Worm (Caenorhabditis elegans) whole organism, L4 larva: ENCODE results near the gene T24H10.1.

Experiments
- F10B5.3 ChIP-seq: sonication (generic microtip); optimal IDR thresholded peaks from 2 replicates; lab custom pipeline; 2016; ENCODE audit warnings: mild to moderate bottlenecking, missing genetic modification characterization, missing compliant biosample characterization
- F37D6.2 ChIP-seq: sonication (generic microtip); optimal IDR thresholded peaks from 2 replicates; lab custom pipeline; 2016; ENCODE audit warnings: mild to moderate bottlenecking, missing genetic modification characterization, missing compliant biosample characterization
- F44E2.7 ChIP-seq: fragments of 200-800 bp; sonication (Bioruptor generic); IDR thresholded peaks from 2 replicates; pipeline ENCODE4 v2.1.2; 2022; ENCODE audit warnings: missing genetic modification characterization, missing compliant biosample characterization
- T20F7.1 ChIP-seq: fragments of 200-800 bp; sonication (Bioruptor generic); optimal IDR thresholded peaks from 2 replicates; lab custom pipeline; 2018; ENCODE audit warnings: mild to moderate bottlenecking, missing genetic modification characterization, missing compliant biosample characterization
- Y105C5A.15 ChIP-seq: fragments of 200-800 bp; sonication (Bioruptor generic); IDR thresholded peaks from 2 replicates; pipeline ENCODE4 v1.3.6; 2022; ENCODE audit warnings: missing genetic modification characterization, missing compliant biosample characterization
- ceh-32 ChIP-seq: sonication (generic microtip); optimal IDR thresholded peaks from 2 replicates; lab custom pipeline; 2016; ENCODE audit warnings: mild to moderate bottlenecking, missing genetic modification characterization, missing compliant biosample characterization; ENCODE audit not compliant: poor library complexity
- ceh-44 ChIP-seq: fragments of 200-800 bp; sonication (Bioruptor generic); IDR thresholded peaks from 2 replicates; pipeline ENCODE4 v1.3.6; 2022; ENCODE audit warnings: missing genetic modification reagents, missing genetic modification characterization, missing compliant biosample characterization
- ces-1 ChIP-seq: fragments of 150-350 bp; sonication (generic microtip); optimal IDR thresholded peaks from 4 replicates; lab custom pipeline; 2014; ENCODE audit warnings: missing biosample characterization, missing genetic modification reagents, missing genetic modification characterization
- daf-16 ChIP-seq, 3 experiments: sonication (generic microtip); optimal IDR thresholded peaks; 2 replicates each; lab custom pipeline; 2016 to 2017; ENCODE audit warnings: missing genetic modification characterization in 3 of 3, missing genetic modification reagents in 3 of 3, mild to moderate bottlenecking in 2 of 3, missing compliant biosample characterization in 2 of 3, missing biosample characterization in 1 of 3, moderate library complexity in 1 of 3
- duxl-1 ChIP-seq: sonication (generic microtip); optimal IDR thresholded peaks from 2 replicates; lab custom pipeline; 2016; ENCODE audit warnings: mild to moderate bottlenecking, missing genetic modification characterization, moderate library complexity, missing compliant biosample characterization; ENCODE audit not compliant: poor library complexity
- egl-27 ChIP-seq: sonication (generic microtip); optimal IDR thresholded peaks from 3 replicates; lab custom pipeline; 2017; ENCODE audit warnings: missing biosample characterization, missing genetic modification reagents, missing genetic modification characterization
- hlh-30 ChIP-seq: sonication (generic microtip); optimal IDR thresholded peaks from 2 replicates; lab custom pipeline; 2017; ENCODE audit warnings: antibody characterized with exemption, mild to moderate bottlenecking, missing genetic modification characterization, missing compliant biosample characterization; ENCODE audit not compliant: insufficient read depth
- lin-1 ChIP-seq: fragments of 200-800 bp; sonication (Bioruptor generic); IDR thresholded peaks from 2 replicates; pipeline ENCODE4 v1.3.6; 2022; ENCODE audit warnings: missing genetic modification reagents, missing genetic modification characterization, missing compliant biosample characterization
- lin-15B ChIP-seq: fragments of 150-350 bp; sonication (generic microtip); optimal IDR thresholded peaks from 3 replicates; lab custom pipeline; 2014; ENCODE audit warnings: missing biosample characterization, missing genetic modification characterization
- lin-29 ChIP-seq: fragments of 200-800 bp; sonication (Bioruptor generic); IDR thresholded peaks from 2 replicates; pipeline ENCODE4 v1.3.6; 2022; ENCODE audit warnings: missing genetic modification reagents, missing genetic modification characterization, missing compliant biosample characterization
- lin-38 ChIP-seq: fragments of 200-800 bp; sonication (Bioruptor generic); IDR thresholded peaks from 2 replicates; pipeline ENCODE4 v1.3.6; 2022; ENCODE audit warnings: missing genetic modification reagents, missing genetic modification characterization, missing compliant biosample characterization
- lir-3 ChIP-seq: sonication (generic microtip); optimal IDR thresholded peaks from 2 replicates; lab custom pipeline; 2016; ENCODE audit warnings: mild to moderate bottlenecking, missing genetic modification characterization, missing compliant biosample characterization
- madf-5 ChIP-seq, 2 experiments: fragments of 200-800 bp; sonication (Bioruptor generic); IDR thresholded peaks; 2 replicates each; pipeline ENCODE4 v1.3.6; 2022; ENCODE audit warnings: missing compliant biosample characterization in 2 of 2, missing genetic modification characterization in 2 of 2
- mdt-29 ChIP-seq: fragments of 200-800 bp; sonication (Bioruptor generic); IDR thresholded peaks from 2 replicates; pipeline ENCODE4 v1.3.6; 2022; ENCODE audit warnings: missing genetic modification reagents, missing genetic modification characterization, missing compliant biosample characterization
- mep-1 ChIP-seq: fragments of 150-350 bp; sonication (generic microtip); optimal IDR thresholded peaks from 3 replicates; lab custom pipeline; 2014; ENCODE audit warnings: missing biosample characterization, missing genetic modification characterization
- mes-2 ChIP-seq: sonication (generic microtip); optimal IDR thresholded peaks from 2 replicates; lab custom pipeline; 2016; ENCODE audit warnings: missing genotype, mild to moderate bottlenecking, missing genetic modification characterization, missing compliant biosample characterization; ENCODE audit not compliant: poor library complexity, severe bottlenecking
- mxl-2 ChIP-seq: fragments of 200-800 bp; sonication (Bioruptor generic); conservative IDR thresholded peaks from 2 replicates; pipeline ENCODE4 v1.3.6; 2022; ENCODE audit warnings: missing genetic modification reagents, missing genetic modification characterization, missing compliant biosample characterization
- nhr-10 ChIP-seq: fragments of 150-350 bp; optimal IDR thresholded peaks from 2 replicates; lab custom pipeline; 2014; ENCODE audit warnings: missing biosample characterization, missing genetic modification characterization
- nhr-41 ChIP-seq: fragments of 200-800 bp; sonication (Bioruptor generic); IDR thresholded peaks from 2 replicates; pipeline ENCODE4 v1.3.6; 2022; ENCODE audit warnings: missing genetic modification reagents, missing genetic modification characterization, missing compliant biosample characterization
- nhr-48 ChIP-seq: sonication (generic microtip); optimal IDR thresholded peaks from 2 replicates; lab custom pipeline; 2016; ENCODE audit warnings: mild to moderate bottlenecking, missing genetic modification characterization, missing compliant biosample characterization
- nhr-77 ChIP-seq: fragments of 150-350 bp; optimal IDR thresholded peaks from 2 replicates; lab custom pipeline; 2014; ENCODE audit warnings: missing biosample characterization, missing genetic modification characterization
- pha-4 ChIP-seq, 2 experiments: fragments of 150-350 bp in 1 of 2; fragments of 200-800 bp in 1 of 2; sonication (Bioruptor generic) in 1 of 2; IDR thresholded peaks in 1 of 2; optimal IDR thresholded peaks in 1 of 2; 2 replicates each; pipeline versions ENCODE4 v1.3.6 to Lab custom; 2014 to 2022; ENCODE audit warnings: missing genetic modification characterization in 2 of 2, missing genetic modification reagents in 2 of 2, missing biosample characterization in 1 of 2, missing compliant biosample characterization in 1 of 2
- php-3 ChIP-seq: fragments of 200-800 bp; sonication (Bioruptor generic); IDR thresholded peaks from 2 replicates; pipeline ENCODE4 v1.3.6; 2022; ENCODE audit warnings: missing genetic modification reagents, missing genetic modification characterization, missing compliant biosample characterization
- sdz-12 ChIP-seq: fragments of 200-800 bp; sonication (Bioruptor generic); optimal IDR thresholded peaks from 2 replicates; lab custom pipeline; 2018; ENCODE audit warnings: mild to moderate bottlenecking, missing genetic modification characterization, missing compliant biosample characterization
- tra-1 ChIP-seq: fragments of 200-800 bp; sonication (Bioruptor generic); IDR thresholded peaks from 2 replicates; pipeline ENCODE4 v1.3.6; 2022; ENCODE audit warnings: missing genetic modification reagents, missing genetic modification characterization, missing compliant biosample characterization
- unc-130 ChIP-seq: sonication (generic microtip); optimal IDR thresholded peaks from 2 replicates; lab custom pipeline; 2016; ENCODE audit warnings: missing genetic modification reagents, missing genetic modification characterization, missing compliant biosample characterization
- unc-62 ChIP-seq, 3 experiments: fragments of 150-350 bp in 1 of 3; sonication (generic microtip); optimal IDR thresholded peaks in 2 of 3; peaks in 1 of 3; 1 replicate in 1 of 3; 2 replicates in 2 of 3; lab custom pipeline; 2014 to 2017; ENCODE audit warnings: missing biosample characterization in 3 of 3, missing genetic modification characterization in 3 of 3, missing genetic modification reagents in 3 of 3, missing genotype in 1 of 3
- vab-7 ChIP-seq: fragments of 200-800 bp; sonication (Bioruptor generic); IDR thresholded peaks from 2 replicates; pipeline ENCODE4 v1.3.6; 2022; ENCODE audit warnings: missing genetic modification reagents, missing genetic modification characterization, missing compliant biosample characterization
- zfp-3 ChIP-seq: fragments of 200-800 bp; sonication (Bioruptor generic); conservative IDR thresholded peaks from 2 replicates; pipeline ENCODE4 v1.3.6; 2022; ENCODE audit warnings: missing genetic modification reagents, missing genetic modification characterization, missing compliant biosample characterization

T24H10.1 gene

DNA sequence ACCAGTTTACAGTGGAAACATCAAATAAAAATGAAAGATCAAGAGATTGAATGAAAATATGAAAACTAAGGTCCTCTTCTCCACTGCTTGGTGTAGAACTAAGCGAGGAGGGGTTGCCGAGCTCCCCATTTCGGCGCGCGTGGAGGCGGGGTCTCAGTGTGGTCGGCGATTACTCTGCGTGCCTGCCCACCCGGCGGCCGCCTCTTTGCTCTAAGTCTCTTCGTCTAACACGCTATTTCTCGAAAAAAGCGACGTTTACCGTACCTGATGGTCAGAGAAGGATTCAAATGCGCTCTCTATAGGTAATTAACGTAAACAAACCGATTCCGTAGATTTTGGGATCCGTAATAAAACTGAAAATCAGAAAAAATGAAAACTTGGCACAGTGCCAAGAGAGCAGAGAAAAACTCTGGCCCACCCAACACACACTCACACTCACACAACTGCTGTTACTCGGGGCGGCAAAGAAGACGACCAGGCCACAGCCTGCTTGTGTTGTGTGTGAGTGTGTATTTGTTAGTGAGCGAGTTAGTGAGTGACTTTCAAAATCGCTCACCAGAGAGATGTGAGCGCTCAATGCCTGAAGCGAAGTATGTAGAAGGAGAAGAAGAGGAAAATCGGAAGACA, 37.5 kb upstream of the T24H10.1 start (continued):
- no peak for TF ChIP-seq pha-4 (GFP tag; IDR thresholded peaks at IDR 0.05; lab: Robert Waterston, UW)
- TF ChIP-seq pha-4 (tag; optimal IDR thresholded peaks at IDR 0.05; lab: Kevin White, UChicago), result no peak
- no peak for TF ChIP-seq zfp-3
- no peak for TF ChIP-seq mdt-29 (GFP tag; lab: Robert Waterston, UW)
- TF ChIP-seq lin-1 (GFP tag; lab: Robert Waterston, UW), result no peak; the same call in 1 of the 2 replicates
- no peak for TF ChIP-seq php-3 (GFP tag; lab: Robert Waterston, UW)
- no peak for TF ChIP-seq vab-7 (GFP tag; lab: Robert Waterston, UW)
- TF ChIP-seq lir-3 (tag; lab: Kevin White, UChicago), result no peak
- no peak for TF ChIP-seq F10B5.3 (tag; lab: Kevin White, UChicago)
- peak; percentile 52 for TF ChIP-seq T20F7.1
- TF ChIP-seq ceh-44 (GFP tag; lab: Robert Waterston, UW), result no peak
- no peak for TF ChIP-seq F44E2.7 (GFP tag; lab: Robert Waterston, UW)
- no peak for TF ChIP-seq unc-130 (GFP tag; lab: Kevin White, UChicago)
- no peak for TF ChIP-seq Y105C5A.15 (GFP tag; lab: Robert Waterston, UW)
- TF ChIP-seq mes-2 (tag; lab: Kevin White, UChicago), result peak; percentile 68
- peak; percentile 43 for TF ChIP-seq nhr-48 (tag; lab: Kevin White, UChicago)
- TF ChIP-seq tra-1 (GFP tag; lab: Robert Waterston, UW), result peak; percentile 53
- no peak for TF ChIP-seq mxl-2 (GFP tag; lab: Robert Waterston, UW)
- TF ChIP-seq lin-29 (GFP tag; lab: Robert Waterston, UW), result no peak
- peak; percentile 56; the same call in 1 of the 2 replicates for TF ChIP-seq lin-38
- TF ChIP-seq nhr-77 (tag; lab: Kevin White, UChicago), result peak; percentile 68
- no peak for TF ChIP-seq nhr-41
- peak; percentile 66 for TF ChIP-seq F37D6.2 (tag; lab: Kevin White, UChicago)
- TF ChIP-seq egl-27 (tag; lab: Kevin White, UChicago), result peak; percentile 3
- TF ChIP-seq ces-1, result no peak
- TF ChIP-seq nhr-10 (tag; lab: Kevin White, UChicago), result peak; percentile 15
- peak; percentile 89 for TF ChIP-seq mep-1 (tag; lab: Kevin White, UChicago)
- peak; percentile 7 for TF ChIP-seq ceh-32 (tag; lab: Kevin White, UChicago)
- TF ChIP-seq hlh-30 (tag; lab: Kevin White, UChicago), result peak; percentile 71
- no peak for TF ChIP-seq madf-5 (GFP tag; IDR thresholded peaks at IDR 0.05; lab: Robert Waterston, UW)
- no peak for TF ChIP-seq lin-15B
- TF ChIP-seq, all 104 proteins: peak for 33

- TF ChIP-seq daf-16 (GFP tag; optimal IDR thresholded peaks at IDR 0.05; lab: Kevin White, UChicago) (no peak), daf-16 (tag; optimal IDR thresholded peaks at IDR 0.05; lab: Kevin White, UChicago) (peak; percentile 10), sdz-12 (GFP tag; lab: Kevin White, UChicago) (no peak), unc-62 (GFP tag; optimal IDR thresholded peaks at IDR 0.05 in 1 of 2; lab: Kevin White, UChicago) (peak in 1 of 2 experiments; percentile 12), unc-62 (tag; optimal IDR thresholded peaks at IDR 0.05; lab: Kevin White, UChicago) (no peak), duxl-1 (tag; lab: Kevin White, UChicago) (no peak)
Observed at ce11 chrII:9062261-9062948, 36.8 kb upstream of the T24H10.1 start.
